Fruit fly (Drosophila melanogaster): Measurements from ENCODE around the gene GstO3.

The GstO3 gene

dm6 chr3L:8543866-8544265, 25.2 kb downstream of the GstO3 start:
- TF ChIP-seq Lpt (GFP tag; optimal IDR thresholded peaks at IDR 0.05) (no peak), OdsH (GFP tag; optimal IDR thresholded peaks at IDR 0.05) (peak; percentile 3), Hr39 (GFP tag; optimal IDR thresholded peaks at IDR 0.05) (no peak), Eip78C (GFP tag) (peak; percentile 78), Hr38 (GFP tag; optimal IDR thresholded peaks at IDR 0.05) (no peak), achi (GFP tag; optimal IDR thresholded peaks at IDR 0.05) (peak; percentile 3), Ets96B (tag; optimal IDR thresholded peaks at IDR 0.05) (no peak), CG6792 (GFP tag; optimal IDR thresholded peaks at IDR 0.05) (peak; percentile 5), lz (GFP tag; optimal IDR thresholded peaks at IDR 0.05) (peak; percentile 6), Ets21C (GFP tag; optimal IDR thresholded peaks at IDR 0.05) (no peak), fd85E (GFP tag; optimal IDR thresholded peaks at IDR 0.05) (no peak), svp (GFP tag) (peak; percentile 42), topi (GFP tag; optimal IDR thresholded peaks at IDR 0.05) (peak; percentile 28), esn (GFP tag; optimal IDR thresholded peaks at IDR 0.05) (peak; percentile 30), CG31627 (GFP tag; optimal IDR thresholded peaks at IDR 0.05) (peak; percentile 10)

dm6 chr3L:8544710-8545109, 26.0 kb downstream of the GstO3 start, which contains the start of gene rhea:
Gene rhea, plus strand, starts transcription at chr3L:8545001.
- TF ChIP-seq OdsH (GFP tag; optimal IDR thresholded peaks at IDR 0.05) (peak; percentile 37), Eip93F (GFP tag; optimal IDR thresholded peaks at IDR 0.05) (no peak), CG6808 (GFP tag; optimal IDR thresholded peaks at IDR 0.05) (no peak), Eip78C (GFP tag) (peak; percentile 53), CG10669 (GFP tag; optimal IDR thresholded peaks at IDR 0.05) (no peak), CG31627 (GFP tag; optimal IDR thresholded peaks at IDR 0.05) (peak; percentile 8), svp (GFP tag) (peak; percentile 5), CG8119 (GFP tag; IDR thresholded peaks at IDR 0.05) (no peak), CG3919 (GFP tag; optimal IDR thresholded peaks at IDR 0.05) (no peak), Smox (GFP tag; optimal IDR thresholded peaks at IDR 0.05) (no peak), acj6 (GFP tag; optimal IDR thresholded peaks at IDR 0.05) (peak; percentile 32), CG3032 (tag; optimal IDR thresholded peaks at IDR 0.05) (peak; percentile 8), lz (GFP tag; optimal IDR thresholded peaks at IDR 0.05) (peak; percentile 6), dsx (GFP tag; optimal IDR thresholded peaks at IDR 0.05; ENCODE audit: poor library complexity, severe bottlenecking) (peak; percentile 18), CG11902 (GFP tag; optimal IDR thresholded peaks at IDR 0.05) (no peak), CG15336 (GFP tag; IDR thresholded peaks at IDR 0.05) (no peak), Sox14 (GFP tag; optimal IDR thresholded peaks at IDR 0.05) (peak; percentile 19), CG10631 (GFP tag; optimal IDR thresholded peaks at IDR 0.05) (no peak), CG16779 (tag; optimal IDR thresholded peaks at IDR 0.05) (no peak), CG1621 (tag; optimal IDR thresholded peaks at IDR 0.05) (peak; percentile 79), CG6792 (GFP tag; optimal IDR thresholded peaks at IDR 0.05) (no peak), CG6854 (GFP tag; optimal IDR thresholded peaks at IDR 0.05) (no peak), Eip75B (GFP tag; optimal IDR thresholded peaks at IDR 0.05) (no peak), CG11294 (GFP tag; IDR thresholded peaks at IDR 0.05) (no peak), CG34406 (GFP tag; optimal IDR thresholded peaks at IDR 0.05) (no peak), Hr4 (GFP tag; optimal IDR thresholded peaks at IDR 0.05) (peak; percentile 7), fkh (GFP tag; optimal IDR thresholded peaks at IDR 0.05) (peak; percentile 43), fd59A (GFP tag; optimal IDR thresholded peaks at IDR 0.05) (no peak), Gug (GFP tag; IDR thresholded peaks at IDR 0.05) (no peak), CG32006 (GFP tag; optimal IDR thresholded peaks at IDR 0.05) (no peak), dac (GFP tag; optimal IDR thresholded peaks at IDR 0.05) (no peak), Lpt (GFP tag; optimal IDR thresholded peaks at IDR 0.05) (no peak), CG6276 (GFP tag; optimal IDR thresholded peaks at IDR 0.05) (no peak), Met (GFP tag; optimal IDR thresholded peaks at IDR 0.05) (peak; percentile 23), topi (GFP tag; optimal IDR thresholded peaks at IDR 0.05) (no peak), achi (GFP tag; optimal IDR thresholded peaks at IDR 0.05) (peak; percentile 33), CG7368 (GFP tag; optimal IDR thresholded peaks at IDR 0.05) (no peak), eg (GFP tag; IDR thresholded peaks at IDR 0.05) (no peak), pdm3 (GFP tag; optimal IDR thresholded peaks at IDR 0.05) (no peak), salr (GFP tag; optimal IDR thresholded peaks at IDR 0.05) (no peak), CG11762 (GFP tag; optimal IDR thresholded peaks at IDR 0.05; ENCODE audit: insufficient read depth) (no peak)

Data from whole organism, prepupa.